Worm (Caenorhabditis elegans) whole organism, young adult: ENCODE results near the gene Y82E9BR.14.

Experiments
- B0019.2 ChIP-seq: fragments of 200-800 bp; sonication (Bioruptor generic); conservative IDR thresholded peaks from 2 replicates; pipeline ENCODE4 v1.3.6; 2022; ENCODE audit warnings: missing genetic modification reagents, missing genetic modification characterization, missing compliant biosample characterization
- F57A8.1 ChIP-seq: fragments of 200-800 bp; sonication (Bioruptor generic); optimal IDR thresholded peaks from 2 replicates; lab custom pipeline; 2018; ENCODE audit warnings: mild to moderate bottlenecking, missing genetic modification characterization, moderate library complexity, missing compliant biosample characterization
- Y79H2A.3 ChIP-seq: fragments of 200-800 bp; sonication (Bioruptor generic); conservative IDR thresholded peaks from 2 replicates; pipeline ENCODE4 v1.3.6; 2022; ENCODE audit warnings: missing genetic modification reagents, missing genetic modification characterization, missing compliant biosample characterization
- ama-1 ChIP-seq, 3 experiments: fragments of 150-350 bp in 1 of 3; sonication (generic microtip) in 2 of 3; optimal IDR thresholded peaks; 2 replicates each; lab custom pipeline; 2014 to 2018; ENCODE audit warnings: missing biosample characterization in 2 of 3, missing genetic modification characterization in 2 of 3, missing genetic modification reagents in 2 of 3
- cebp-1 ChIP-seq, 2 experiments: fragments of 200-800 bp in 1 of 2; sonication (Bioruptor generic) in 1 of 2; sonication (generic microtip) in 1 of 2; IDR thresholded peaks in 1 of 2; optimal IDR thresholded peaks in 1 of 2; 2 replicates each; pipeline versions ENCODE4 v1.3.6 to Lab custom; 2017 to 2022; ENCODE audit warnings: missing compliant biosample characterization in 2 of 2, missing genetic modification characterization in 2 of 2, mild to moderate bottlenecking in 1 of 2, missing genetic modification reagents in 1 of 2, moderate library complexity in 1 of 2
- egl-44 ChIP-seq: fragments of 200-800 bp; sonication (Bioruptor generic); IDR thresholded peaks from 2 replicates; pipeline ENCODE4 v1.3.6; 2022; ENCODE audit warnings: missing genetic modification reagents, missing genetic modification characterization, missing compliant biosample characterization
- egrh-3 ChIP-seq: fragments of 200-800 bp; sonication (Bioruptor generic); IDR thresholded peaks from 2 replicates; pipeline ENCODE4 v1.3.6; 2022; ENCODE audit warnings: missing genetic modification reagents, missing genetic modification characterization, missing compliant biosample characterization
- lag-1 ChIP-seq: fragments of 200-800 bp; sonication (Bioruptor generic); IDR thresholded peaks from 2 replicates; pipeline ENCODE4 v1.3.6; 2022; ENCODE audit warnings: missing genetic modification reagents, missing genetic modification characterization, missing compliant biosample characterization
- lin-35 ChIP-seq, 3 experiments: fragments of 150-350 bp in 2 of 3; sonication (generic microtip) in 1 of 3; optimal IDR thresholded peaks; 2 replicates each; lab custom pipeline; 2014 to 2018; ENCODE audit warnings: missing biosample characterization in 3 of 3, missing genetic modification characterization in 3 of 3, missing genetic modification reagents in 3 of 3
- nhr-120 ChIP-seq: fragments of 200-800 bp; sonication (Bioruptor generic); IDR thresholded peaks from 2 replicates; pipeline ENCODE4 v1.3.6; 2022; ENCODE audit warnings: missing genetic modification characterization, missing compliant biosample characterization
- snpc-4 ChIP-seq, 5 experiments: fragments of 150-350 bp in 1 of 5; sonication (generic microtip) in 4 of 5; optimal IDR thresholded peaks; 2 replicates each; lab custom pipeline; 2014 to 2018; ENCODE audit warnings: missing genetic modification characterization in 5 of 5, missing biosample characterization in 3 of 5, antibody characterized with exemption in 2 of 5, mild to moderate bottlenecking in 2 of 5, missing compliant biosample characterization in 2 of 5, missing genotype in 2 of 5, moderate library complexity in 2 of 5, missing genetic modification reagents in 1 of 5
- unc-130 ChIP-seq: sonication (generic microtip); optimal IDR thresholded peaks from 2 replicates; lab custom pipeline; 2016; ENCODE audit warnings: missing genetic modification reagents, missing genetic modification characterization, missing compliant biosample characterization
- ztf-25 ChIP-seq: fragments of 200-800 bp; sonication (Bioruptor generic); IDR thresholded peaks from 2 replicates; pipeline ENCODE4 v1.3.6; 2022; ENCODE audit warnings: missing genetic modification reagents, missing genetic modification characterization, missing compliant biosample characterization

ce11 chrIII:1456859-1457258 lies 42.9 kb upstream of the Y82E9BR.14 start:
- TF ChIP-seq snpc-4 (GFP tag; optimal IDR thresholded peaks at IDR 0.05; lab: Kevin White, UChicago) (no peak), snpc-4 (tag; optimal IDR thresholded peaks at IDR 0.05; lab: Kevin White, UChicago) (no peak), B0019.2 (no peak), ama-1 (optimal IDR thresholded peaks at IDR 0.05; lab: Kevin White, UChicago) (no peak), ama-1 (GFP tag; optimal IDR thresholded peaks at IDR 0.05; lab: Kevin White, UChicago) (no peak), lag-1 (GFP tag; lab: Robert Waterston, UW) (no peak), cebp-1 (GFP tag; IDR thresholded peaks at IDR 0.05; lab: Robert Waterston, UW) (no peak), cebp-1 (tag; optimal IDR thresholded peaks at IDR 0.05; lab: Kevin White, UChicago) (no peak), unc-130 (GFP tag; lab: Kevin White, UChicago) (no peak), nhr-120 (GFP tag; lab: Robert Waterston, UW) (no peak), Y79H2A.3 (no peak), egl-44 (GFP tag; lab: Robert Waterston, UW) (no peak), F57A8.1 (GFP tag; lab: Kevin White, UChicago) (no peak), lin-35 (GFP tag; optimal IDR thresholded peaks at IDR 0.05; lab: Kevin White, UChicago) (no peak), egrh-3 (GFP tag; lab: Robert Waterston, UW) (no peak), ztf-25 (GFP tag; lab: Robert Waterston, UW) (no peak)
